Worm (Caenorhabditis elegans): ENCODE measurements around the gene nhr-10.

DNA sequence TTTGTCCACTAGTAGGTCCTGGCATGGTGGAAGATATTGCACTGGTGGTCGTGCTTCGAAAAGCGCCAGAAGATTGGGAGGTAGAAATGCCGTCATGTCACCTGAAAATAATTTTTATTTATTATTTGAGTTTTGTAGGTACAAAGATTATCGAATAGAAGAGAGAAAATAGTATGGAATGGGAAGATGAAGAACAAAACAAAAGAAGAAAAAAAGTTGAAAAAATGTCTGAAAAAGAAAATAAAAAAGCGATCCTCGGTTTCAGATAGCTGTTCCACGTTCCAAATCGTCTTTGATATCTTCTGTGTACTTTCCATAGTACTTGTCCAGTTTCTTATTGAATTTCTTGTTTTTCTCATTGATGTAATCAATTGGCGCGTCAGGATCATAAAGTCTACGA is 45.8 kb upstream of the nhr-10 start, which contains the start of gene rnp-7:
- TF ChIP-seq W03F9.2 (tag; optimal IDR thresholded peaks at IDR 0.05) (no peak), him-1 (tag; optimal IDR thresholded peaks at IDR 0.05) (no peak), dao-5 (tag; optimal IDR thresholded peaks at IDR 0.05) (no peak)

Measured in whole organism, L4/young adult.